Fruit fly (Drosophila melanogaster): ENCODE data around the gene CG13907.

CG13907 gene

dm6 chr3L:917225-917624 lies 35.4 kb upstream of the CG13907 start (continued):
- TF ChIP-seq CG11560 (tag; IDR thresholded peaks at IDR 0.05): no peak
- no peak for TF ChIP-seq peb (GFP tag; IDR thresholded peaks at IDR 0.05)
- peak; percentile 42 for TF ChIP-seq CG13424 (tag; optimal IDR thresholded peaks at IDR 0.05)
- no peak for TF ChIP-seq CTCF (GFP tag; optimal IDR thresholded peaks at IDR 0.05)
- no peak for TF ChIP-seq CG4707 (GFP tag; optimal IDR thresholded peaks at IDR 0.05)
- TF ChIP-seq Stat92E (GFP tag; optimal IDR thresholded peaks at IDR 0.05): no peak
- TF ChIP-seq dan (GFP tag; IDR thresholded peaks at IDR 0.05): no peak
- TF ChIP-seq tup (GFP tag; optimal IDR thresholded peaks at IDR 0.05): no peak
- TF ChIP-seq Oaz (GFP tag; IDR thresholded peaks at IDR 0.05): no peak
- no peak for TF ChIP-seq CG4820 (GFP tag; optimal IDR thresholded peaks at IDR 0.05)
- TF ChIP-seq CG17802 (tag; optimal IDR thresholded peaks at IDR 0.05): no peak
- no peak for TF ChIP-seq CG34224 (GFP tag; IDR thresholded peaks at IDR 0.05; ENCODE audit: partially characterized antibody)
- TF ChIP-seq Ssrp (tag; optimal IDR thresholded peaks at IDR 0.05): no peak
- TF ChIP-seq lilli (GFP tag; optimal IDR thresholded peaks at IDR 0.05): peak; percentile 20
- no peak for TF ChIP-seq CG15514 (GFP tag; optimal IDR thresholded peaks at IDR 0.05)
- TF ChIP-seq CG10543 (GFP tag; optimal IDR thresholded peaks at IDR 0.05): peak; percentile 32
- no peak for TF ChIP-seq wdn (GFP tag; IDR thresholded peaks at IDR 0.05)
- TF ChIP-seq Hmx (GFP tag; optimal IDR thresholded peaks at IDR 0.05): no peak
- no peak for TF ChIP-seq Usf (GFP tag; optimal IDR thresholded peaks at IDR 0.05)
- no peak for TF ChIP-seq CG4360 (GFP tag; IDR thresholded peaks at IDR 0.05)
- no peak for TF ChIP-seq dmrt11E (tag; optimal IDR thresholded peaks at IDR 0.05)
- TF ChIP-seq CG17359 (tag; optimal IDR thresholded peaks at IDR 0.05): peak; percentile 62
- TF ChIP-seq Spps (tag; optimal IDR thresholded peaks at IDR 0.05): no peak
- no peak for TF ChIP-seq trem (tag; optimal IDR thresholded peaks at IDR 0.05)
- peak; percentile 30 for TF ChIP-seq phol (tag; optimal IDR thresholded peaks at IDR 0.05)
- no peak for TF ChIP-seq zen (tag; optimal IDR thresholded peaks at IDR 0.05)
- TF ChIP-seq CrebB (tag; optimal IDR thresholded peaks at IDR 0.05): no peak
- peak; percentile 56 for TF ChIP-seq Rfx (GFP tag; IDR thresholded peaks at IDR 0.05)
- TF ChIP-seq CG17328 (GFP tag; IDR thresholded peaks at IDR 0.05): no peak
- TF ChIP-seq CG3838 (GFP tag; optimal IDR thresholded peaks at IDR 0.05): no peak
- TF ChIP-seq CG1233 (GFP tag; optimal IDR thresholded peaks at IDR 0.05): peak; percentile 26
- no peak for TF ChIP-seq dimm (GFP tag; IDR thresholded peaks at IDR 0.05)
- no peak for TF ChIP-seq inv (GFP tag; IDR thresholded peaks at IDR 0.05; ENCODE audit: partially characterized antibody)
- TF ChIP-seq CG1024 (GFP tag; IDR thresholded peaks at IDR 0.05): no peak
- no peak for TF ChIP-seq trh (GFP tag; optimal IDR thresholded peaks at IDR 0.05)
- TF ChIP-seq insv (GFP tag; optimal IDR thresholded peaks at IDR 0.05): no peak
- no peak for TF ChIP-seq hb (GFP tag; IDR thresholded peaks at IDR 0.05; ENCODE audit: partially characterized antibody)
- peak; percentile 17 for TF ChIP-seq CG13894 (tag; optimal IDR thresholded peaks at IDR 0.05)
- TF ChIP-seq vnd (GFP tag; IDR thresholded peaks at IDR 0.05; ENCODE audit: partially characterized antibody): no peak
- TF ChIP-seq gt (GFP tag; IDR thresholded peaks at IDR 0.05): no peak
- peak; percentile 9 for TF ChIP-seq Deaf1 (tag; optimal IDR thresholded peaks at IDR 0.05)
- TF ChIP-seq ttk (GFP tag; IDR thresholded peaks at IDR 0.05): peak; percentile 59
- peak; percentile 49 for TF ChIP-seq cwo (GFP tag; optimal IDR thresholded peaks at IDR 0.05)
- TF ChIP-seq CG3163 (GFP tag; optimal IDR thresholded peaks at IDR 0.05): no peak
- TF ChIP-seq CG16815 (GFP tag; optimal IDR thresholded peaks at IDR 0.05): no peak
- TF ChIP-seq Ada2b (GFP tag; IDR thresholded peaks at IDR 0.05): 0 out of 2 replicates have a peak, but pooled peaks have one; percentile 3
- TF ChIP-seq CG9797 (GFP tag; optimal IDR thresholded peaks at IDR 0.05): no peak
- TF ChIP-seq Hand (GFP tag; optimal IDR thresholded peaks at IDR 0.05): peak; percentile 60
- TF ChIP-seq kni (GFP tag; optimal IDR thresholded peaks at IDR 0.05): no peak
- peak; percentile 75 for TF ChIP-seq CG11504 (tag; optimal IDR thresholded peaks at IDR 0.05)
- no peak for TF ChIP-seq CG8944 (GFP tag; optimal IDR thresholded peaks at IDR 0.05)
